Fruit fly (Drosophila melanogaster): Measurements from ENCODE around the gene CG32718.
A peak's percentile ranks its signal among the peaks of the same experiment; 100 is the strongest.

Gene CG32718

dm6 chrX:7728251-7729164, 49.5 kb upstream of the CG32718 start, which contains the start of the genes NELF-B and CG12155 (continued):
- no peak for TF ChIP-seq lov (optimal IDR thresholded peaks at IDR 0.05)
- no peak for TF ChIP-seq lov (GFP tag; IDR thresholded peaks at IDR 0.05)
- peak; percentile 61 for TF ChIP-seq Six4 (GFP tag; optimal IDR thresholded peaks at IDR 0.05)
- peak; percentile 18; the same call in 1 of the 3 replicates for TF ChIP-seq tgo (GFP tag; IDR thresholded peaks at IDR 0.05)
- TF ChIP-seq sna (GFP tag; IDR thresholded peaks at IDR 0.05; ENCODE audit: partially characterized antibody) = 0 out of 2 replicates have a peak, but pooled peaks have one; percentile 21
- no peak for TF ChIP-seq Fer1 (GFP tag; optimal IDR thresholded peaks at IDR 0.05)
- TF ChIP-seq GATAe (GFP tag; conservative IDR thresholded peaks at IDR 0.05) = no peak
- TF ChIP-seq ato (GFP tag; IDR thresholded peaks at IDR 0.05; ENCODE audit: partially characterized antibody) = no peak
- TF ChIP-seq Neu2 (GFP tag; optimal IDR thresholded peaks at IDR 0.05; ENCODE audit: borderline replicate concordance) = no peak
- no peak for TF ChIP-seq Fer2 (tag; optimal IDR thresholded peaks at IDR 0.05)
- TF ChIP-seq CG9817 (tag; optimal IDR thresholded peaks at IDR 0.05) = peak; percentile 46
- peak; percentile 19 for TF ChIP-seq fd96Cb (tag; optimal IDR thresholded peaks at IDR 0.05)
- TF ChIP-seq ATbp (GFP tag; optimal IDR thresholded peaks at IDR 0.05) = no peak
- peak; percentile 63 for TF ChIP-seq bcd (GFP tag; optimal IDR thresholded peaks at IDR 0.05)
- TF ChIP-seq Hey (tag; optimal IDR thresholded peaks at IDR 0.05) = no peak
- peak; percentile 54 for TF ChIP-seq CG13287 (GFP tag; IDR thresholded peaks at IDR 0.05; ENCODE audit: partially characterized antibody)
- no peak for TF ChIP-seq CG8281 (tag; optimal IDR thresholded peaks at IDR 0.05)
- TF ChIP-seq PHDP (tag; optimal IDR thresholded peaks at IDR 0.05) = no peak
- TF ChIP-seq Antp (GFP tag; optimal IDR thresholded peaks at IDR 0.05) = no peak
- no peak for TF ChIP-seq CG33213 (GFP tag; optimal IDR thresholded peaks at IDR 0.05)
- TF ChIP-seq Nf-YA (GFP tag; IDR thresholded peaks at IDR 0.05) = no peak
- TF ChIP-seq HLHmδ (GFP tag; optimal IDR thresholded peaks at IDR 0.05) = no peak
- TF ChIP-seq Scr (GFP tag; IDR thresholded peaks at IDR 0.05; ENCODE audit: partially characterized antibody) = peak; percentile 72
- TF ChIP-seq CG13894 (tag; optimal IDR thresholded peaks at IDR 0.05) = no peak
- TF ChIP-seq Vsx1 (GFP tag; optimal IDR thresholded peaks at IDR 0.05) = no peak
- no peak for TF ChIP-seq Spps (tag; optimal IDR thresholded peaks at IDR 0.05)
- peak; percentile 10 for TF ChIP-seq CG10462 (GFP tag; optimal IDR thresholded peaks at IDR 0.05)
- peak; percentile 38 to 54 for TF ChIP-seq dpn (GFP tag; optimal IDR thresholded peaks at IDR 0.05)
- no peak for TF ChIP-seq Tbp (GFP tag; optimal IDR thresholded peaks at IDR 0.05)
- peak in 1 of 2 experiments; percentile 14 for TF ChIP-seq bsh (GFP tag; optimal IDR thresholded peaks at IDR 0.05)
- peak; percentile 51 for TF ChIP-seq CG1602 (GFP tag; optimal IDR thresholded peaks at IDR 0.05)
- no peak for TF ChIP-seq B-H2 (GFP tag; optimal IDR thresholded peaks at IDR 0.05)
- TF ChIP-seq Max (GFP tag; optimal IDR thresholded peaks at IDR 0.05) = peak; percentile 61
- TF ChIP-seq dmrt99B (tag; optimal IDR thresholded peaks at IDR 0.05) = no peak
- no peak for TF ChIP-seq dan (GFP tag; IDR thresholded peaks at IDR 0.05)
- TF ChIP-seq Hand (GFP tag; optimal IDR thresholded peaks at IDR 0.05) = no peak
- TF ChIP-seq CG4617 (GFP tag; optimal IDR thresholded peaks at IDR 0.05; ENCODE audit: borderline replicate concordance) = peak; percentile 7
- TF ChIP-seq gcm2 (GFP tag; optimal IDR thresholded peaks at IDR 0.05) = no peak
- TF ChIP-seq HLH3B (GFP tag; IDR thresholded peaks at IDR 0.05) = no peak; the same call in 1 of the 2 replicates
- TF ChIP-seq pb (GFP tag; optimal IDR thresholded peaks at IDR 0.05) = no peak
- no peak for TF ChIP-seq H15 (GFP tag; IDR thresholded peaks at IDR 0.05)
- no peak for TF ChIP-seq CG4282 (GFP tag; optimal IDR thresholded peaks at IDR 0.05)
- peak; percentile 45 for TF ChIP-seq ewg (GFP tag; optimal IDR thresholded peaks at IDR 0.05)
- TF ChIP-seq CG12744 (GFP tag; optimal IDR thresholded peaks at IDR 0.05) = peak; percentile 24
- peak; percentile 31 for TF ChIP-seq lmd (GFP tag; IDR thresholded peaks at IDR 0.05)
- peak; percentile 26 for TF ChIP-seq twi (tag; optimal IDR thresholded peaks at IDR 0.05)
- 0 out of 2 replicates have a peak, but pooled peaks have one; percentile 45 for TF ChIP-seq CG42726 (GFP tag; IDR thresholded peaks at IDR 0.05; ENCODE audit: partially characterized antibody)
- TF ChIP-seq CG12104 (GFP tag; optimal IDR thresholded peaks at IDR 0.05) = peak; percentile 77

Data from whole organism, embryonic.